Worm (Caenorhabditis elegans) whole organism, mixed stage, embryonic: ENCODE measurements around the gene F38H4.5.

ENCODE experiments used
- bed-3 ChIP-seq: fragments of 200-800 bp; sonication (Bioruptor generic); optimal IDR thresholded peaks from 3 replicates; lab custom pipeline; 2018; ENCODE audit warnings: mild to moderate bottlenecking, missing genetic modification characterization, moderate library complexity, missing compliant biosample characterization
- blmp-1 ChIP-seq: fragments of 150-350 bp; optimal IDR thresholded peaks from 2 replicates; lab custom pipeline; 2014; ENCODE audit warnings: missing biosample characterization, missing genetic modification characterization
- ceh-39 ChIP-seq: fragments of 150-350 bp; optimal IDR thresholded peaks from 2 replicates; lab custom pipeline; 2014; ENCODE audit warnings: missing biosample characterization, missing genetic modification characterization
- ceh-43 ChIP-seq: fragments of 200-800 bp; sonication (Bioruptor generic); optimal IDR thresholded peaks from 2 replicates; lab custom pipeline; 2018; ENCODE audit warnings: mild to moderate bottlenecking, missing genetic modification characterization, moderate library complexity, missing compliant biosample characterization
- ces-1 ChIP-seq: fragments of 150-350 bp; optimal IDR thresholded peaks from 2 replicates; lab custom pipeline; 2014; ENCODE audit warnings: missing biosample characterization, missing genetic modification reagents, missing genetic modification characterization
- cnd-1 ChIP-seq: fragments of 200-800 bp; sonication (Bioruptor generic); optimal IDR thresholded peaks from 2 replicates; lab custom pipeline; 2018; ENCODE audit warnings: mild to moderate bottlenecking, missing genetic modification characterization, missing compliant biosample characterization
- drap-1 ChIP-seq: fragments of 200-800 bp; sonication (Bioruptor generic); optimal IDR thresholded peaks from 3 replicates; lab custom pipeline; 2018; ENCODE audit warnings: mild to moderate bottlenecking, missing genetic modification characterization, missing compliant biosample characterization
- elt-1 ChIP-seq: sonication (generic microtip); optimal IDR thresholded peaks from 2 replicates; lab custom pipeline; 2017; ENCODE audit warnings: missing genetic modification characterization, mild to moderate bottlenecking, missing compliant biosample characterization, antibody characterized with exemption, moderate library complexity, borderline replicate concordance; ENCODE audit not compliant: insufficient read depth
- elt-3 ChIP-seq: fragments of 150-350 bp; optimal IDR thresholded peaks from 2 replicates; lab custom pipeline; 2014; ENCODE audit warnings: missing biosample characterization, missing genetic modification characterization
- flh-1 ChIP-seq: fragments of 200-800 bp; sonication (Bioruptor generic); optimal IDR thresholded peaks from 2 replicates; lab custom pipeline; 2018; ENCODE audit warnings: mild to moderate bottlenecking, missing genetic modification characterization, moderate library complexity, missing compliant biosample characterization
- ham-2 ChIP-seq: fragments of 200-800 bp; sonication (Bioruptor generic); optimal IDR thresholded peaks from 2 replicates; lab custom pipeline; 2018; ENCODE audit warnings: mild to moderate bottlenecking, missing genetic modification characterization, missing compliant biosample characterization
- lin-32 ChIP-seq: fragments of 200-800 bp; sonication (Bioruptor generic); optimal IDR thresholded peaks from 2 replicates; lab custom pipeline; 2018; ENCODE audit warnings: mild to moderate bottlenecking, missing genetic modification characterization, missing compliant biosample characterization
- lsy-2 ChIP-seq: fragments of 150-350 bp; optimal IDR thresholded peaks from 2 replicates; lab custom pipeline; 2014; ENCODE audit warnings: missing biosample characterization, missing genetic modification characterization
- mep-1 ChIP-seq: fragments of 150-350 bp; optimal IDR thresholded peaks from 2 replicates; lab custom pipeline; 2017; ENCODE audit warnings: missing biosample characterization, missing genetic modification reagents, missing genetic modification characterization, inconsistent platforms
- nhr-12 ChIP-seq: fragments of 150-350 bp; optimal IDR thresholded peaks from 2 replicates; lab custom pipeline; 2014; ENCODE audit warnings: missing biosample characterization, missing genetic modification characterization
- nhr-2 ChIP-seq: fragments of 150-350 bp; optimal IDR thresholded peaks from 2 replicates; lab custom pipeline; 2014; ENCODE audit warnings: missing biosample characterization, missing genetic modification characterization
- nhr-237 ChIP-seq: fragments of 150-350 bp; optimal IDR thresholded peaks from 2 replicates; lab custom pipeline; 2014; ENCODE audit warnings: missing biosample characterization, missing genetic modification characterization
- nhr-28 ChIP-seq: fragments of 150-350 bp; optimal IDR thresholded peaks from 2 replicates; lab custom pipeline; 2014; ENCODE audit warnings: missing biosample characterization, missing genetic modification characterization
- pha-4 ChIP-seq: fragments of 150-350 bp; optimal IDR thresholded peaks from 2 replicates; lab custom pipeline; 2018; ENCODE audit warnings: missing biosample characterization, missing genetic modification reagents, missing genetic modification characterization
- sem-2 ChIP-seq: fragments of 200-800 bp; sonication (Bioruptor generic); optimal IDR thresholded peaks from 2 replicates; lab custom pipeline; 2018; ENCODE audit warnings: mild to moderate bottlenecking, missing genetic modification characterization, missing compliant biosample characterization
- snpc-4 ChIP-seq: fragments of 150-350 bp; optimal IDR thresholded peaks from 2 replicates; lab custom pipeline; 2014; ENCODE audit warnings: missing biosample characterization, missing genetic modification characterization
- sptf-1 ChIP-seq: sonication (generic microtip); optimal IDR thresholded peaks from 2 replicates; lab custom pipeline; 2017; ENCODE audit warnings: mild to moderate bottlenecking, missing genetic modification characterization, moderate library complexity, missing compliant biosample characterization
- tbx-8 ChIP-seq: fragments of 200-800 bp; sonication (Bioruptor generic); optimal IDR thresholded peaks from 2 replicates; lab custom pipeline; 2018; ENCODE audit warnings: mild to moderate bottlenecking, missing genetic modification characterization, moderate library complexity, missing compliant biosample characterization
- unc-120 ChIP-seq: sonication (generic microtip); optimal IDR thresholded peaks from 2 replicates; lab custom pipeline; 2017; ENCODE audit warnings: missing genetic modification characterization, missing compliant biosample characterization; ENCODE audit not compliant: poor library complexity, severe bottlenecking
- unc-39 ChIP-seq: fragments of 150-350 bp; optimal IDR thresholded peaks from 2 replicates; lab custom pipeline; 2014; ENCODE audit warnings: missing biosample characterization, missing genetic modification characterization
- unc-62 ChIP-seq: fragments of 150-350 bp; optimal IDR thresholded peaks from 2 replicates; lab custom pipeline; 2014; ENCODE audit warnings: missing biosample characterization, missing genetic modification reagents, missing genetic modification characterization
- ztf-11 ChIP-seq: fragments of 150-350 bp; optimal IDR thresholded peaks from 2 replicates; lab custom pipeline; 2014; ENCODE audit warnings: missing biosample characterization, missing genetic modification characterization

Gene F38H4.5

DNA sequence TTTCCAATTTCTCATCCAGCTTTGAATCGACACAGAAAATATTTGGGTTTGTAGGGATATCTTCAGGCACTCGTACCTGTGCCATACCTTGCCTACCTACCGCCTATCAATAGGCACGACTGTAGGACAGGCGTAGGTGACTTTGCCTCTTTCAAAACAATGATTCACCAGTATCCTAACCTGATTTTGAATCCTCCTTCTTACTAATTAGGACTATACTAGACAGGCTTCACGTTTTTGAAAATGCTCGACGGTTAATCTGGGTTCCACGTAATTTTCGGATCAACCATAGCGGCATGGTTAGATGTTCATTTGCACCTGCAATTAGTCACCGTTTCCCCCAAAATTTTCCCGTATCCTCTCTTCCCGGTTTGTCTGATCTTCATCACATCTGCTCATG is 16.5 kb downstream of the F38H4.5 start:
- TF ChIP-seq unc-120 (tag; lab: Kevin White, UChicago) (no peak), ceh-43 (GFP tag; lab: Kevin White, UChicago) (peak; percentile 41)

DNA sequence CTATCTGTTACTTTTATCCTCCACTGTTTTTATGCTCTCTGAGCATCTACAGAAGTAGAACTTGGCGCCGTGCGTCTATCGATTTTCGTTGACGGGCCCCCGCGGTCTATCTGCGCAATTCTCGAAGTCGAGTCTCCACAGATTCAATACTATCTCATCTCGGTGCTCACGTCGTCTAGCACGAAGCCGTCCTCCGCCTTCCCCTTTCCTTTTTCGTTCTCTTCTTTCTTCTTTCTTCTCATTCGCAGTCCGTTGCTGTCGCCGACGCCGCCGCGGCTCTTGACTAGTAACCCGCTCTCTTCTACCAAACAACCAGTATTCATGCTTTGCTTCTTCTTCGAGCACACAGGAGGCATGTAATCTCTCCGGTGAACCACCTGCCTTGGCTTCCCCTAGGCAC is 19.1 kb downstream of the F38H4.5 start:
- TF ChIP-seq mep-1 (peak; percentile 4), nhr-12 (tag; lab: Kevin White, UChicago) (no peak), cnd-1 (tag; lab: Kevin White, UChicago) (peak; percentile 47), pha-4 (no peak), ces-1 (GFP tag; lab: Kevin White, UChicago) (peak; percentile 42), lin-32 (peak; percentile 41)

ce11 chrIV:11871898-11872297 is 19.9 kb downstream of the F38H4.5 start:
- TF ChIP-seq sptf-1 (peak; percentile 4), ces-1 (GFP tag; lab: Kevin White, UChicago) (peak; percentile 58), elt-3 (tag; lab: Kevin White, UChicago) (no peak)

DNA sequence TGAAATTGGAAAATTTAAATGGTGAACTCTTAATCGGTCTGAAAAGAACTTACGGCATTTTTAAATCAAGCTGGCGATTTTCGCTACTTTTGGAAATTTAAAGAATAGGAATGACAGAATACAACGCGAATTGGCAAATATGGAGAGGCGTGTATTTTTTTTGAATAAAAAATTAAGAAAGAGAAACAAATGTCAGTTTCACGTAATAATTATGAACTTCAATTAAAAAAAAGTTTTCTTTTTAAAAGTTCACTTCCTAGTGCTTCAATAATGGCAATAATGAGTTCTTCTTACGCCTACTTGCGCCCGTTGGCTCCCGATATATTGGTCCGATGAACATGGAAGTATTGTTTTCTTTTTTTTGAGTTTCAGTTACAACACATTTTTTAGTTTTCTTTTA is 25.7 kb downstream of the F38H4.5 start, which contains the start of gene pph-2:
Gene pph-2, minus strand, starts transcription at position 101 of the 400 bp plus-strand sequence.
- no peak for TF ChIP-seq lin-32
- TF ChIP-seq, all 35 proteins: peak for 0

- TF ChIP-seq ceh-39 (no peak), nhr-2 (tag; lab: Kevin White, UChicago) (no peak), lin-32 (no peak), snpc-4 (tag; lab: Kevin White, UChicago) (no peak), unc-39 (no peak), elt-1 (tag; lab: Kevin White, UChicago) (no peak), lsy-2 (tag; lab: Kevin White, UChicago) (no peak), ces-1 (GFP tag; lab: Kevin White, UChicago) (no peak), ceh-43 (GFP tag; lab: Kevin White, UChicago) (no peak)
These were observed 26.3 kb downstream of the F38H4.5 start, which contains the start of gene cutl-27 for ce11 chrIV:11878249-11878648. TSS of gene cutl-27 (plus strand) at chrIV:11878549.

DNA sequence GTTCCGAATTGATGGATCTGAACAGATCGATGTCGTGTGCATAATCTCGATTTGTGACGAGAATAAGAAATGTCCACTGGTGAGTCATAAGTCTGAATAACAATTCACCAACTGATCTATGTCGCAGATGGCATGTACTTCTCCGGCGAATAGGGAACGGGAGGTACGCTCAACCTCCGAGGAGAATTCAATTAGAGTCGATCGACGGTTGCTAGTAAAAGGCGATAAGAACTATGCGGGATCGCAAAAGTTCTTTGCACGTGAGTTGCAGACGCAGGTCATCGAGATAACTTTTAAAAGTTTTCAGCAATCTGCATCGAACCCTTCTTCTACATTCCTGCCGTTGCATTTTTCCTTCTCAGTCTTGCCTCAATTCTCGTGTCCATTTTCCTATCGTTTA is 30.6 kb downstream of the F38H4.5 start:
- TF ChIP-seq drap-1 (no peak), sem-2 (GFP tag; lab: Kevin White, UChicago) (no peak), pha-4 (no peak), flh-1 (no peak), tbx-8 (GFP tag; lab: Kevin White, UChicago) (no peak), bed-3 (no peak), nhr-12 (tag; lab: Kevin White, UChicago) (no peak), snpc-4 (tag; lab: Kevin White, UChicago) (no peak), cnd-1 (tag; lab: Kevin White, UChicago) (no peak), ham-2 (no peak), nhr-237 (tag; lab: Kevin White, UChicago) (no peak), ces-1 (GFP tag; lab: Kevin White, UChicago) (no peak), nhr-2 (tag; lab: Kevin White, UChicago) (no peak), mep-1 (no peak), unc-62 (GFP tag; lab: Kevin White, UChicago) (no peak)

DNA sequence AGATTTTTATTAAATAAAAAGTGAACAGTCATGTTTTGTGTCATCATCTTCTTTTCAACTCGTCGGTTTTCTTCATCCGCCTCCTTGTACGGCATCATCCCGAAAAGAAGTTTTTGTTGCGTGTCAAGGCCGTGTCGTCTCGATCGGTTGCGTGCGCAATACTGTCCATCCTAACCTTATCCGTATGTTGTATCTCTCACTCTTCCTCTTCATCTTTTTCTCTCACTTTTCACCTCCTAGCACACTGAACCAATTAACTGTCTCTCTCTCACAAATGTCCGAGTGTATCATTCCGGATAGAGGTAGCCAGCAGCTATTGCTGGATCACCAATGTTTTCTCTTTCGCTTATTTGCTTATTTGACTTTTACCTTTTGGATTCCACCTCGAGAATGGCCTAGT is 31.5 kb downstream of the F38H4.5 start:
- TF ChIP-seq blmp-1 (tag; lab: Kevin White, UChicago) (peak; percentile 63), unc-39 (no peak), cnd-1 (tag; lab: Kevin White, UChicago) (no peak), flh-1 (no peak), nhr-12 (tag; lab: Kevin White, UChicago) (no peak), tbx-8 (GFP tag; lab: Kevin White, UChicago) (no peak), unc-62 (GFP tag; lab: Kevin White, UChicago) (peak; percentile 41), ztf-11 (tag; lab: Kevin White, UChicago) (no peak), nhr-237 (tag; lab: Kevin White, UChicago) (no peak), nhr-28 (tag; lab: Kevin White, UChicago) (no peak), ham-2 (peak; percentile 94), elt-1 (tag; lab: Kevin White, UChicago) (peak; percentile 75)
